Fruit fly (Drosophila melanogaster): ENCODE measurements around the gene Blos4.

DNA sequence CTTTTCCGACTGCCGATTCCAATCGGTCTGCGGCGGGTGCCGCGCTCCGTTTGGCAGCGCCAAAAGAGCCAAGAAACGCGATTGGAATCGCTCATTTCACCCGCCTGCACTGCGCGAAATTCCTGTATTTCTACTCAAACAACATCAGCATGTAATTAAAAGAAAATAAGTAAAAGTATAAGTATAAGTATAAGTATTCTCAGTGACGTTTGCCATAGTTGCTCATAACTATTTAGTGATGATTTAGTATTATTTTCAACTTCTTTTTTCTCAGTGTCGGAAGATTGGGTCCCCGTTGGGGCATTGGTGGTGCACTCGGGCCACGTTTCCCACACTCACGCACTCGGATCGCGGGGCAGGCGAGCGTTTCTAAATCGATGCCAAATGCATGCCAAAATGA, 34.3 kb downstream of the Blos4 start:
- TF ChIP-seq dmrt93B (GFP tag; optimal IDR thresholded peaks at IDR 0.05) (no peak), psq (GFP tag; optimal IDR thresholded peaks at IDR 0.05) (peak; percentile 10), pan (optimal IDR thresholded peaks at IDR 0.05) (no peak), Myc (optimal IDR thresholded peaks at IDR 0.05) (no peak), Hr83 (GFP tag; optimal IDR thresholded peaks at IDR 0.05; ENCODE audit: poor library complexity, severe bottlenecking) (no peak), woc (GFP tag; optimal IDR thresholded peaks at IDR 0.05) (peak; percentile 11)
